Fruit fly (Drosophila melanogaster): ENCODE measurements around the gene SdicA.

The SdicA gene

DNA sequence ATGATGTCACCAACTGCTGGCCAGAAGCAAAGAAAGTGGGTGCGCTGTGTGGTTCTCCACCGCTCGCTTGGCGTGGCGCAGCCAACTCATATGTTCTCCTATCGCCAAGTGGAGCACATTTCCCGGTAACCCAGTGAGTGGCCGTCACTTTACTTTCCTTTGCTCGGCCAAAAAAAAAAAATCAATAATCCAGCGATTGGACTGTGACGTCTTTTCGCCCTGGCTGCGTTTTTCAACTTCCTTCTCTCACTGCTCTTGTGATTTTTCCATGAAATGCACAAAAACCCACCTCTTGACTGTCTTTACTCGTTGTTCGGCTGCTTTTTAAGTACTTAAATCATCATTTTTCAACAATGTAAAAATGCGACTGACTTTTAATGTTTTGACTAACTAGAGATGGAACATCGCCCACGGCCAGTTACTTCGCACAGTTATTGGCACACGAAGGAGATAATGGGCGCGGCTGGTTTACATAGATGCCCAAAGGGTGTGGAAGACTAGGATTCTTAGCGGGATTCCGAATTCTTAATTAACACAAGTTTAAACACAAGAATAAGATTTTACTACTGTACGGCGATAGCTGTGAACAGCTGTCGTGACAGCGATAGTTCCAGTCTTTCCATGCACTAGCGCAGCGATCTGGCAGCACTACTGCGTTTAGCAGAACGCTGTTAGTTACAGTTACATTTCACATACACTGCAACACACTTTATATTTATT lies 34.2 kb upstream of the SdicA start, which contains the start of gene sw (continued):
- TF ChIP-seq CG12236 (GFP tag; optimal IDR thresholded peaks at IDR 0.05): no peak
- TF ChIP-seq fd3F (GFP tag; optimal IDR thresholded peaks at IDR 0.05): peak; percentile 31
- peak; percentile 1 for TF ChIP-seq CG6683 (GFP tag; optimal IDR thresholded peaks at IDR 0.05)
- TF ChIP-seq grau (tag; optimal IDR thresholded peaks at IDR 0.05): peak; percentile 73
- peak; percentile 80 for TF ChIP-seq CG13424 (tag; optimal IDR thresholded peaks at IDR 0.05)
- TF ChIP-seq Blimp-1 (GFP tag; optimal IDR thresholded peaks at IDR 0.05): peak; percentile 32
- peak; percentile 61; the same call in 1 of the 2 replicates for TF ChIP-seq wdn (GFP tag; IDR thresholded peaks at IDR 0.05)
- peak; percentile 79 for TF ChIP-seq CG13624 (GFP tag; optimal IDR thresholded peaks at IDR 0.05)
- TF ChIP-seq CG1832 (GFP tag; optimal IDR thresholded peaks at IDR 0.05): no peak
- TF ChIP-seq CG6791 (GFP tag; IDR thresholded peaks at IDR 0.05; ENCODE audit: partially characterized antibody): peak; percentile 87
- no peak for TF ChIP-seq CG7271 (tag; optimal IDR thresholded peaks at IDR 0.05)
- TF ChIP-seq CG13123 (GFP tag; optimal IDR thresholded peaks at IDR 0.05): no peak
- no peak for TF ChIP-seq Nf-YA (GFP tag; IDR thresholded peaks at IDR 0.05)
- no peak for TF ChIP-seq sd (tag; optimal IDR thresholded peaks at IDR 0.05)
- TF ChIP-seq ab (GFP tag; optimal IDR thresholded peaks at IDR 0.05): no peak
- TF ChIP-seq ato (GFP tag; IDR thresholded peaks at IDR 0.05; ENCODE audit: partially characterized antibody): peak; percentile 67
- no peak for TF ChIP-seq sqz (GFP tag; optimal IDR thresholded peaks at IDR 0.05)
- TF ChIP-seq CG30020 (tag; optimal IDR thresholded peaks at IDR 0.05): peak; percentile 72
- no peak for TF ChIP-seq CG8388 (GFP tag; optimal IDR thresholded peaks at IDR 0.05)
- peak; percentile 57 for TF ChIP-seq Dad (GFP tag; optimal IDR thresholded peaks at IDR 0.05)
- peak; percentile 85 for TF ChIP-seq CG4617 (GFP tag; optimal IDR thresholded peaks at IDR 0.05; ENCODE audit: borderline replicate concordance)
- peak; percentile 20 for TF ChIP-seq CG5245 (GFP tag; optimal IDR thresholded peaks at IDR 0.05)
- peak; percentile 55; the same call in 1 of the 2 replicates for TF ChIP-seq Atf6 (GFP tag; IDR thresholded peaks at IDR 0.05)
- peak; percentile 50 for TF ChIP-seq Nf-YC (tag; optimal IDR thresholded peaks at IDR 0.05)
- peak; percentile 60; the same call in 1 of the 2 replicates for TF ChIP-seq ranshi (GFP tag; IDR thresholded peaks at IDR 0.05)
- peak; percentile 26 for TF ChIP-seq CG7556 (GFP tag; optimal IDR thresholded peaks at IDR 0.05)
- TF ChIP-seq Myb (GFP tag; optimal IDR thresholded peaks at IDR 0.05): peak; percentile 26
- peak; percentile 49 to 71 for TF ChIP-seq tll (GFP tag; optimal IDR thresholded peaks at IDR 0.05)
- TF ChIP-seq unpg (GFP tag; optimal IDR thresholded peaks at IDR 0.05): peak; percentile 49
- peak; percentile 21 for TF ChIP-seq p53 (GFP tag; optimal IDR thresholded peaks at IDR 0.05)
- TF ChIP-seq Bteb2 (GFP tag; optimal IDR thresholded peaks at IDR 0.05): peak; percentile 10
- peak; percentile 63 for TF ChIP-seq CG7839 (tag; optimal IDR thresholded peaks at IDR 0.05)
- peak; percentile 13 for TF ChIP-seq CG13894 (tag; optimal IDR thresholded peaks at IDR 0.05)
- no peak for TF ChIP-seq tio (GFP tag; optimal IDR thresholded peaks at IDR 0.05)
- peak; percentile 28 for TF ChIP-seq CG1233 (GFP tag; optimal IDR thresholded peaks at IDR 0.05)
- TF ChIP-seq ara (GFP tag; IDR thresholded peaks at IDR 0.05): peak; percentile 54
- TF ChIP-seq Max (GFP tag; optimal IDR thresholded peaks at IDR 0.05): no peak
- peak; percentile 46 for TF ChIP-seq CG3163 (GFP tag; optimal IDR thresholded peaks at IDR 0.05)
- no peak for TF ChIP-seq sima (GFP tag; optimal IDR thresholded peaks at IDR 0.05)
- peak; percentile 54 for TF ChIP-seq CG8944 (GFP tag; optimal IDR thresholded peaks at IDR 0.05)
- TF ChIP-seq disco-r (GFP tag; optimal IDR thresholded peaks at IDR 0.05): no peak
- TF ChIP-seq nmo (GFP tag; optimal IDR thresholded peaks at IDR 0.05): peak; percentile 80
- peak; percentile 40 for TF ChIP-seq Atf3 (GFP tag; optimal IDR thresholded peaks at IDR 0.05)
- peak; percentile 74 for TF ChIP-seq al (GFP tag; IDR thresholded peaks at IDR 0.05)
- no peak for TF ChIP-seq run (tag; optimal IDR thresholded peaks at IDR 0.05)
- no peak for TF ChIP-seq sim (GFP tag; IDR thresholded peaks at IDR 0.05)
- TF ChIP-seq Fer2 (tag; optimal IDR thresholded peaks at IDR 0.05): peak; percentile 43
- TF ChIP-seq prd (optimal IDR thresholded peaks at IDR 0.05): no peak
- peak; percentile 83 for TF ChIP-seq prd (GFP tag; IDR thresholded peaks at IDR 0.05)

Measured in whole organism, embryonic.